Worm (Caenorhabditis elegans) whole organism, L2 larva: ENCODE data around the gene mltn-7.

Experiments
- C34F6.9 ChIP-seq: fragments of 150-350 bp; optimal IDR thresholded peaks from 2 replicates; lab custom pipeline; 2014; ENCODE audit warnings: missing biosample characterization, missing genetic modification characterization
- F13H6.1 ChIP-seq: sonication (generic microtip); optimal IDR thresholded peaks from 2 replicates; lab custom pipeline; 2016; ENCODE audit warnings: missing genetic modification characterization, missing compliant biosample characterization
- R02D3.7 ChIP-seq: fragments of 150-350 bp; optimal IDR thresholded peaks from 2 replicates; lab custom pipeline; 2014; ENCODE audit warnings: missing biosample characterization, missing genetic modification characterization
- ZK546.5 ChIP-seq: sonication (generic microtip); optimal IDR thresholded peaks from 2 replicates; lab custom pipeline; 2017; ENCODE audit warnings: missing biosample characterization, missing genetic modification characterization
- alr-1 ChIP-seq: fragments of 150-350 bp; optimal IDR thresholded peaks from 2 replicates; lab custom pipeline; 2014; ENCODE audit warnings: missing biosample characterization, missing genetic modification characterization
- aly-2 ChIP-seq: fragments of 150-350 bp; optimal IDR thresholded peaks from 2 replicates; lab custom pipeline; 2014; ENCODE audit warnings: missing biosample characterization, missing genetic modification characterization
- ama-1 ChIP-seq: fragments of 150-350 bp; optimal IDR thresholded peaks from 2 replicates; lab custom pipeline; 2018; ENCODE audit warnings: inconsistent platforms
- crh-2 ChIP-seq: sonication (generic microtip); optimal IDR thresholded peaks from 2 replicates; lab custom pipeline; 2017; ENCODE audit warnings: missing biosample characterization, missing genetic modification characterization
- egl-27 ChIP-seq: sonication (generic microtip); optimal IDR thresholded peaks from 3 replicates; lab custom pipeline; 2017; ENCODE audit warnings: missing biosample characterization, missing genetic modification reagents, missing genetic modification characterization
- fos-1 ChIP-seq: fragments of 150-350 bp; optimal IDR thresholded peaks from 2 replicates; lab custom pipeline; 2014; ENCODE audit warnings: missing biosample characterization, missing genetic modification characterization
- gmeb-1 ChIP-seq: fragments of 150-350 bp; optimal IDR thresholded peaks from 2 replicates; lab custom pipeline; 2014; ENCODE audit warnings: missing biosample characterization, missing genetic modification characterization
- lin-11 ChIP-seq: fragments of 150-350 bp; sonication (generic microtip); optimal IDR thresholded peaks from 2 replicates; lab custom pipeline; 2014; ENCODE audit warnings: missing biosample characterization, missing genetic modification characterization, inconsistent platforms, mixed read lengths
- lin-13 ChIP-seq: fragments of 150-350 bp; optimal IDR thresholded peaks from 2 replicates; lab custom pipeline; 2014; ENCODE audit warnings: missing biosample characterization, missing genetic modification reagents, missing genetic modification characterization
- lin-39 ChIP-seq: fragments of 150-350 bp; optimal IDR thresholded peaks from 2 replicates; lab custom pipeline; 2014; ENCODE audit warnings: missing biosample characterization, missing genetic modification reagents, missing genetic modification characterization
- mbf-1 ChIP-seq: sonication (generic microtip); optimal IDR thresholded peaks from 2 replicates; lab custom pipeline; 2017; ENCODE audit warnings: missing biosample characterization, missing genetic modification characterization
- nhr-10 ChIP-seq: sonication (generic microtip); optimal IDR thresholded peaks from 2 replicates; lab custom pipeline; 2017; ENCODE audit warnings: missing biosample characterization, missing genetic modification characterization
- nhr-11 ChIP-seq: fragments of 150-350 bp; optimal IDR thresholded peaks from 2 replicates; lab custom pipeline; 2014; ENCODE audit warnings: missing biosample characterization, missing genetic modification characterization
- nhr-12 ChIP-seq: fragments of 150-350 bp; optimal IDR thresholded peaks from 2 replicates; lab custom pipeline; 2014; ENCODE audit warnings: missing biosample characterization, missing genetic modification characterization
- nhr-21 ChIP-seq: fragments of 150-350 bp; optimal IDR thresholded peaks from 2 replicates; lab custom pipeline; 2014; ENCODE audit warnings: missing biosample characterization, missing genetic modification characterization
- nhr-23 ChIP-seq: fragments of 150-350 bp; optimal IDR thresholded peaks from 2 replicates; lab custom pipeline; 2014; ENCODE audit warnings: missing biosample characterization, missing genetic modification reagents, missing genetic modification characterization
- nhr-237 ChIP-seq: fragments of 150-350 bp; optimal IDR thresholded peaks from 2 replicates; lab custom pipeline; 2014; ENCODE audit warnings: missing biosample characterization, missing genetic modification characterization
- nhr-25 ChIP-seq: fragments of 150-350 bp; sonication (generic microtip); optimal IDR thresholded peaks from 3 replicates; lab custom pipeline; 2014; ENCODE audit warnings: missing biosample characterization, missing genetic modification characterization
- nhr-6 ChIP-seq: fragments of 150-350 bp; optimal IDR thresholded peaks from 2 replicates; lab custom pipeline; 2014; ENCODE audit warnings: missing biosample characterization, missing genetic modification characterization
- nhr-77 ChIP-seq: fragments of 150-350 bp; optimal IDR thresholded peaks from 2 replicates; lab custom pipeline; 2014; ENCODE audit warnings: missing biosample characterization, missing genetic modification characterization
- peb-1 ChIP-seq: fragments of 150-350 bp; optimal IDR thresholded peaks from 2 replicates; lab custom pipeline; 2014; ENCODE audit warnings: missing biosample characterization, missing genetic modification characterization
- skn-1 ChIP-seq: sonication (generic microtip); optimal IDR thresholded peaks from 2 replicates; lab custom pipeline; 2017; ENCODE audit warnings: missing biosample characterization, missing genetic modification characterization
- sma-3 ChIP-seq: sonication (generic microtip); optimal IDR thresholded peaks from 2 replicates; lab custom pipeline; 2016; ENCODE audit warnings: missing genetic modification reagents, missing genetic modification characterization, missing compliant biosample characterization
- sma-9 ChIP-seq, 2 experiments: fragments of 150-350 bp in 1 of 2; sonication (generic microtip) in 1 of 2; optimal IDR thresholded peaks; 2 replicates each; lab custom pipeline; 2014 to 2016; ENCODE audit warnings: missing genetic modification characterization in 2 of 2, mild to moderate bottlenecking in 1 of 2, missing biosample characterization in 1 of 2, missing compliant biosample characterization in 1 of 2, missing genetic modification reagents in 1 of 2, moderate library complexity in 1 of 2
- snpc-4 ChIP-seq: fragments of 150-350 bp; optimal IDR thresholded peaks from 2 replicates; lab custom pipeline; 2014; ENCODE audit warnings: missing biosample characterization, missing genetic modification characterization
- unc-39 ChIP-seq: fragments of 150-350 bp; optimal IDR thresholded peaks from 2 replicates; lab custom pipeline; 2014; ENCODE audit warnings: missing biosample characterization, missing genetic modification characterization
- unc-55 ChIP-seq: fragments of 150-350 bp; sonication (generic microtip); optimal IDR thresholded peaks from 3 replicates; lab custom pipeline; 2014; ENCODE audit warnings: missing biosample characterization, missing genetic modification reagents, missing genetic modification characterization
- unc-62 ChIP-seq: fragments of 150-350 bp; optimal IDR thresholded peaks from 2 replicates; lab custom pipeline; 2014; ENCODE audit warnings: missing biosample characterization, missing genetic modification reagents, missing genetic modification characterization
- zag-1 ChIP-seq: fragments of 150-350 bp; optimal IDR thresholded peaks from 2 replicates; lab custom pipeline; 2014; ENCODE audit warnings: missing biosample characterization, missing genetic modification characterization
- ztf-1 ChIP-seq: fragments of 200-800 bp; sonication (Bioruptor generic); conservative IDR thresholded peaks from 2 replicates; pipeline ENCODE4 v1.3.6; 2022; ENCODE audit warnings: missing genetic modification characterization, missing compliant biosample characterization
- ztf-11 ChIP-seq: sonication (generic microtip); optimal IDR thresholded peaks from 2 replicates; lab custom pipeline; 2017; ENCODE audit warnings: missing biosample characterization, missing genetic modification characterization
- ztf-4 ChIP-seq: fragments of 150-350 bp; optimal IDR thresholded peaks from 2 replicates; lab custom pipeline; 2014; ENCODE audit warnings: missing biosample characterization, missing genetic modification characterization

Gene mltn-7

ce11 chrV:361291-361690 lies 8.8 kb upstream of the mltn-7 start:
- TF ChIP-seq mbf-1 (no peak), nhr-12 (tag; lab: Kevin White, UChicago) (no peak), C34F6.9 (tag; lab: Kevin White, UChicago) (no peak), nhr-6 (tag; lab: Kevin White, UChicago) (no peak), nhr-11 (tag; lab: Kevin White, UChicago) (no peak), snpc-4 (tag; lab: Kevin White, UChicago) (no peak), R02D3.7 (tag; lab: Kevin White, UChicago) (no peak), unc-62 (no peak), unc-39 (no peak), alr-1 (tag; lab: Kevin White, UChicago) (no peak), nhr-10 (no peak), lin-11 (no peak), ZK546.5 (tag; lab: Kevin White, UChicago) (no peak), fos-1 (tag; lab: Kevin White, UChicago) (no peak), ztf-1 (no peak), lin-39 (tag; lab: Kevin White, UChicago) (no peak), F13H6.1 (tag; lab: Kevin White, UChicago) (no peak), ama-1 (lab: Kevin White, UChicago) (no peak), nhr-77 (tag; lab: Kevin White, UChicago) (no peak)

- TF ChIP-seq nhr-23 (tag; lab: Kevin White, UChicago) (no peak), zag-1 (tag; lab: Kevin White, UChicago) (no peak), mbf-1 (no peak), crh-2 (no peak), unc-55 (GFP tag; lab: Kevin White, UChicago) (no peak), nhr-25 (tag; lab: Kevin White, UChicago) (no peak), nhr-10 (no peak), nhr-21 (tag; lab: Kevin White, UChicago) (no peak), skn-1 (no peak), egl-27 (tag; lab: Kevin White, UChicago) (no peak), F13H6.1 (tag; lab: Kevin White, UChicago) (no peak), ztf-4 (tag; lab: Kevin White, UChicago) (no peak), gmeb-1 (tag; lab: Kevin White, UChicago) (no peak)
These were observed 5.5 kb upstream of the mltn-7 start, which contains the start of gene mltn-6 for ce11 chrV:364650-365049. Gene mltn-6, plus strand, starts transcription at chrV:364950.

ce11 chrV:373192-373591 lies 3.1 kb downstream of the mltn-7 start:
- no peak for TF ChIP-seq sma-9 (GFP tag; optimal IDR thresholded peaks at IDR 0.05; lab: Kevin White, UChicago)
- TF ChIP-seq sma-9 (tag; optimal IDR thresholded peaks at IDR 0.05; lab: Kevin White, UChicago) = no peak
- no peak for TF ChIP-seq sma-3 (GFP tag; lab: Kevin White, UChicago)
- no peak for TF ChIP-seq skn-1
- TF ChIP-seq ztf-1 = no peak
- TF ChIP-seq unc-62 = no peak
- TF ChIP-seq aly-2 (tag; lab: Kevin White, UChicago) = no peak
- no peak for TF ChIP-seq peb-1 (tag; lab: Kevin White, UChicago)
- TF ChIP-seq nhr-237 (tag; lab: Kevin White, UChicago) = no peak
- no peak for TF ChIP-seq fos-1 (tag; lab: Kevin White, UChicago)
- no peak for TF ChIP-seq ztf-4 (tag; lab: Kevin White, UChicago)
- no peak for TF ChIP-seq ztf-11
- TF ChIP-seq ZK546.5 (tag; lab: Kevin White, UChicago) = no peak
- no peak for TF ChIP-seq egl-27 (tag; lab: Kevin White, UChicago)
- no peak for TF ChIP-seq lin-13 (GFP tag; lab: Kevin White, UChicago)
- TF ChIP-seq, all 48 proteins: peak for 0

ce11 chrV:376790-377189 lies 6.7 kb downstream of the mltn-7 start:
- TF ChIP-seq nhr-12 (tag; lab: Kevin White, UChicago) = no peak
- TF ChIP-seq fos-1 (tag; lab: Kevin White, UChicago) = peak; percentile 55

ce11 chrV:378231-378630 lies 8.1 kb downstream of the mltn-7 start:
- TF ChIP-seq fos-1 (tag; lab: Kevin White, UChicago) = peak; percentile 1
- TF ChIP-seq nhr-21 (tag; lab: Kevin White, UChicago) = peak; percentile 31
- peak; percentile 75 for TF ChIP-seq sma-9 (GFP tag; optimal IDR thresholded peaks at IDR 0.05; lab: Kevin White, UChicago)
- TF ChIP-seq sma-9 (tag; optimal IDR thresholded peaks at IDR 0.05; lab: Kevin White, UChicago) = no peak
- TF ChIP-seq nhr-25 (tag; lab: Kevin White, UChicago) = peak; percentile 40
- no peak for TF ChIP-seq nhr-6 (tag; lab: Kevin White, UChicago)
